Worm (Caenorhabditis elegans) whole organism, L4 larva: ENCODE data around the gene C30F2.5.

Experiments used
- Y75B8A.6 ChIP-seq: fragments of 200-800 bp; sonication (Bioruptor generic); IDR thresholded peaks from 2 replicates; pipeline ENCODE4 v1.3.6; 2022; ENCODE audit warnings: missing genetic modification reagents, missing genetic modification characterization, missing compliant biosample characterization
- ama-1 ChIP-seq: fragments of 150-350 bp; optimal IDR thresholded peaks from 2 replicates; lab custom pipeline; 2014; ENCODE audit warnings: inconsistent platforms, mixed read lengths
- ceh-82 ChIP-seq: sonication (generic microtip); optimal IDR thresholded peaks from 2 replicates; lab custom pipeline; 2017; ENCODE audit warnings: missing biosample characterization, missing genetic modification characterization
- dmd-8 ChIP-seq: fragments of 200-800 bp; sonication (Bioruptor generic); IDR thresholded peaks from 2 replicates; pipeline ENCODE4 v1.3.6; 2022; ENCODE audit warnings: missing genetic modification characterization, missing compliant biosample characterization
- fkh-10 ChIP-seq: fragments of 150-350 bp; optimal IDR thresholded peaks from 2 replicates; lab custom pipeline; 2014; ENCODE audit warnings: missing biosample characterization, missing genetic modification reagents, missing genetic modification characterization
- lsy-2 ChIP-seq, 2 experiments: fragments of 150-350 bp in 1 of 2; sonication (generic microtip) in 1 of 2; optimal IDR thresholded peaks; 2 replicates each; lab custom pipeline; 2014 to 2017; ENCODE audit warnings: missing biosample characterization in 2 of 2, missing genetic modification characterization in 2 of 2
- nhr-11 ChIP-seq: fragments of 150-350 bp; optimal IDR thresholded peaks from 2 replicates; lab custom pipeline; 2014; ENCODE audit warnings: missing biosample characterization, missing genetic modification characterization
- nhr-76 ChIP-seq: fragments of 150-350 bp; optimal IDR thresholded peaks from 2 replicates; lab custom pipeline; 2014; ENCODE audit warnings: missing biosample characterization, missing genetic modification characterization
- skn-1 ChIP-seq: fragments of 150-350 bp; optimal IDR thresholded peaks from 2 replicates; lab custom pipeline; 2014; ENCODE audit warnings: missing biosample characterization, missing genetic modification characterization
- snpc-4 ChIP-seq: fragments of 150-350 bp; optimal IDR thresholded peaks from 2 replicates; lab custom pipeline; 2014; ENCODE audit warnings: missing biosample characterization, missing genetic modification characterization
- zag-1 ChIP-seq: fragments of 150-350 bp; optimal IDR thresholded peaks from 2 replicates; lab custom pipeline; 2014; ENCODE audit warnings: missing biosample characterization, missing genetic modification characterization

- TF ChIP-seq ceh-82 (tag; lab: Kevin White, UChicago), result no peak
- no peak for TF ChIP-seq snpc-4
- TF ChIP-seq fkh-10 (GFP tag; lab: Kevin White, UChicago), result no peak
- no peak for TF ChIP-seq lsy-2 (tag; optimal IDR thresholded peaks at IDR 0.05; lab: Kevin White, UChicago)
- no peak for TF ChIP-seq nhr-76 (tag; lab: Kevin White, UChicago)
- no peak for TF ChIP-seq Y75B8A.6 (GFP tag; lab: Robert Waterston, UW)
- no peak for TF ChIP-seq ama-1 (lab: Kevin White, UChicago)
- no peak for TF ChIP-seq zag-1
- TF ChIP-seq dmd-8 (GFP tag; lab: Robert Waterston, UW), result no peak
- TF ChIP-seq skn-1, result no peak
- TF ChIP-seq nhr-11 (tag; lab: Kevin White, UChicago), result no peak
Measured at ce11 chrX:16124290-16124689, 29.8 kb downstream of the C30F2.5 start.
